Fruit fly (Drosophila melanogaster) whole organism, embryonic: ENCODE data around the gene CG13471.

ENCODE experiments used
- ATbp ChIP-seq: fragments of 200-800 bp; sonication (Bioruptor generic); optimal IDR thresholded peaks from 2 replicates; lab custom pipeline; 2017; ENCODE audit warnings: missing biosample characterization, mild to moderate bottlenecking, missing genetic modification characterization, missing genetic modification reagents
- Antp ChIP-seq: fragments of 200-800 bp; sonication (Bioruptor generic); optimal IDR thresholded peaks from 3 replicates; lab custom pipeline; 2016; ENCODE audit warnings: missing biosample characterization, missing genetic modification characterization
- Awh ChIP-seq: fragments of 200-800 bp; sonication (Bioruptor generic); IDR thresholded peaks from 2 replicates; pipeline ENCODE4, ENCODE4 v1.3.6; 2022; ENCODE audit warnings: missing biosample characterization, missing genetic modification characterization
- CG10654 ChIP-seq: fragments of 200-800 bp; sonication (Bioruptor generic); optimal IDR thresholded peaks from 2 replicates; lab custom pipeline; 2016; ENCODE audit warnings: missing biosample characterization, missing genetic modification characterization
- CG11504 ChIP-seq: fragments of 200-800 bp; sonication (Bioruptor generic); optimal IDR thresholded peaks from 3 replicates; lab custom pipeline; 2019; ENCODE audit warnings: missing biosample characterization, mild to moderate bottlenecking, missing genetic modification characterization, moderate library complexity
- CG12104 ChIP-seq: fragments of 200-800 bp; sonication (Bioruptor generic); optimal IDR thresholded peaks from 3 replicates; lab custom pipeline; 2016; ENCODE audit warnings: missing biosample characterization, missing genetic modification characterization
- CG13296 ChIP-seq: fragments of 200-800 bp; sonication (Bioruptor generic); optimal IDR thresholded peaks from 3 replicates; lab custom pipeline; 2018; ENCODE audit warnings: missing biosample characterization, mild to moderate bottlenecking, missing genetic modification characterization
- CG13894 ChIP-seq: fragments of 200-800 bp; sonication (Bioruptor generic); optimal IDR thresholded peaks from 3 replicates; lab custom pipeline; 2018; ENCODE audit warnings: missing biosample characterization, mild to moderate bottlenecking, missing genetic modification characterization, moderate library complexity
- CG15479 ChIP-seq: fragments of 200-800 bp; sonication (Bioruptor generic); optimal IDR thresholded peaks from 3 replicates; lab custom pipeline; 2019; ENCODE audit warnings: missing biosample characterization, mild to moderate bottlenecking, missing genetic modification characterization, moderate library complexity
- CG18476 ChIP-seq: fragments of 200-800 bp; sonication (Bioruptor generic); optimal IDR thresholded peaks from 2 replicates; lab custom pipeline; 2016; ENCODE audit warnings: missing biosample characterization, mild to moderate bottlenecking, missing genetic modification characterization
- CG3847 ChIP-seq: fragments of 200-800 bp; sonication (Bioruptor generic); IDR thresholded peaks from 2 replicates; pipeline ENCODE4 v1.3.6; 2022; ENCODE audit warnings: missing biosample characterization, missing genetic modification characterization
- CG4282 ChIP-seq: fragments of 200-800 bp; sonication (Bioruptor generic); optimal IDR thresholded peaks from 2 replicates; lab custom pipeline; 2016; ENCODE audit warnings: missing biosample characterization, missing genetic modification characterization
- CG5953 ChIP-seq: fragments of 200-800 bp; sonication (Bioruptor generic); IDR thresholded peaks from 2 replicates; pipeline ENCODE4 v1.3.6; 2022; ENCODE audit warnings: missing biosample characterization, missing genetic modification characterization
- CG6813 ChIP-seq: fragments of 200-800 bp; sonication (Bioruptor generic); optimal IDR thresholded peaks from 2 replicates; lab custom pipeline; 2017; ENCODE audit warnings: missing biosample characterization, missing genetic modification characterization, mild to moderate bottlenecking, moderate library complexity, missing genetic modification reagents
- CG7745 ChIP-seq: fragments of 200-800 bp; sonication (Bioruptor generic); optimal IDR thresholded peaks from 2 replicates; lab custom pipeline; 2018; ENCODE audit warnings: missing biosample characterization, mild to moderate bottlenecking, missing genetic modification characterization, moderate library complexity
- CG7963 ChIP-seq: fragments of 200-800 bp; sonication (Bioruptor generic); IDR thresholded peaks from 3 replicates; pipeline ENCODE4 v1.3.6; 2022; ENCODE audit warnings: missing biosample characterization, missing genetic modification characterization; ENCODE audit not compliant: partially characterized antibody
- CG9817 ChIP-seq: fragments of 200-800 bp; sonication (Bioruptor generic); optimal IDR thresholded peaks from 2 replicates; lab custom pipeline; 2018; ENCODE audit warnings: missing biosample characterization, mild to moderate bottlenecking, missing genetic modification characterization, moderate library complexity
- Chrac-16 ChIP-seq: fragments of 200-800 bp; sonication (Bioruptor generic); optimal IDR thresholded peaks from 3 replicates; lab custom pipeline; 2016; ENCODE audit warnings: missing biosample characterization, missing genetic modification characterization
- Dip2 ChIP-seq: fragments of 200-800 bp; sonication (Bioruptor generic); IDR thresholded peaks from 2 replicates; pipeline ENCODE4 v1.3.6; 2022; ENCODE audit warnings: missing biosample characterization, missing genetic modification characterization
- Dip3 ChIP-seq: fragments of 200-800 bp; sonication (Bioruptor generic); optimal IDR thresholded peaks from 3 replicates; lab custom pipeline; 2016; ENCODE audit warnings: missing biosample characterization, missing genetic modification characterization
- Eip74EF ChIP-seq, 2 experiments: fragments of 200-800 bp in 1 of 2; fragments of >200 bp in 1 of 2; sonication (Bioruptor generic) in 1 of 2; optimal IDR thresholded peaks; 2 replicates each; lab custom pipeline; 2017 to 2019; ENCODE audit warnings: missing biosample characterization in 2 of 2, missing genetic modification characterization in 2 of 2, mild to moderate bottlenecking in 1 of 2, moderate library complexity in 1 of 2
- Gug ChIP-seq: fragments of 200-800 bp; sonication (Bioruptor generic); IDR thresholded peaks from 4 replicates; pipeline ENCODE4 v1.3.6; 2022; ENCODE audit warnings: missing biosample characterization, missing genetic modification characterization
- Hr78 ChIP-seq, 2 experiments: fragments of 200-800 bp in 1 of 2; fragments of >200 bp in 1 of 2; sonication (Bioruptor generic) in 1 of 2; optimal IDR thresholded peaks; 2 replicates each; lab custom pipeline; 2017 to 2019; ENCODE audit warnings: missing biosample characterization in 2 of 2, missing genetic modification characterization in 2 of 2, mild to moderate bottlenecking in 1 of 2, moderate library complexity in 1 of 2
- Hsf ChIP-seq: fragments of 200-800 bp; sonication (Bioruptor generic); optimal IDR thresholded peaks from 3 replicates; lab custom pipeline; 2016; ENCODE audit warnings: missing biosample characterization, missing genetic modification characterization
- Lhr ChIP-seq: fragments of 200-800 bp; sonication (Bioruptor generic); optimal IDR thresholded peaks from 3 replicates; lab custom pipeline; 2017; ENCODE audit warnings: mild to moderate bottlenecking, missing biosample characterization, missing genetic modification reagents, missing genetic modification characterization
- Meics ChIP-seq: fragments of 200-800 bp; sonication (Bioruptor generic); optimal IDR thresholded peaks from 2 replicates; lab custom pipeline; 2017; ENCODE audit warnings: missing biosample characterization, mild to moderate bottlenecking, missing genetic modification characterization
- Ssrp ChIP-seq: fragments of 200-800 bp; sonication (Bioruptor generic); optimal IDR thresholded peaks from 2 replicates; lab custom pipeline; 2018; ENCODE audit warnings: missing biosample characterization, mild to moderate bottlenecking, missing genetic modification characterization, moderate library complexity
- Stat92E ChIP-seq, 3 experiments: fragments of >200 bp in 2 of 3; fragments of 200-800 bp in 1 of 3; sonication (Bioruptor generic) in 1 of 3; optimal IDR thresholded peaks; 2 replicates each; lab custom pipeline; 2017 to 2019; ENCODE audit warnings: missing biosample characterization in 3 of 3, missing genetic modification characterization in 3 of 3, mild to moderate bottlenecking in 1 of 3, moderate library complexity in 1 of 3
- bsh ChIP-seq, 2 experiments: fragments of 200-800 bp; sonication (Bioruptor generic); optimal IDR thresholded peaks; 2 replicates each; lab custom pipeline; 2017 to 2018; ENCODE audit warnings: mild to moderate bottlenecking in 2 of 2, missing biosample characterization in 2 of 2, missing genetic modification characterization in 2 of 2, moderate library complexity in 1 of 2
- btn ChIP-seq: fragments of 200-800 bp; sonication (Bioruptor generic); optimal IDR thresholded peaks from 2 replicates; lab custom pipeline; 2016; ENCODE audit warnings: missing biosample characterization, missing genetic modification characterization
- chif ChIP-seq, 2 experiments: fragments of 200-800 bp; sonication (Bioruptor generic); optimal IDR thresholded peaks; 3 replicates each; lab custom pipeline; 2016; ENCODE audit warnings: missing biosample characterization in 2 of 2, missing genetic modification characterization in 2 of 2
- dpn ChIP-seq, 2 experiments: fragments of 200-800 bp; sonication (Bioruptor generic); optimal IDR thresholded peaks; 3 replicates each; lab custom pipeline; 2016; ENCODE audit warnings: missing biosample characterization in 2 of 2, missing genetic modification characterization in 2 of 2
- dysf ChIP-seq: fragments of 200-800 bp; sonication (Bioruptor generic); IDR thresholded peaks from 3 replicates; pipeline ENCODE4 v1.3.6; 2022; ENCODE audit warnings: missing biosample characterization, missing genetic modification characterization
- ham ChIP-seq: fragments of 200-800 bp; sonication (Bioruptor generic); IDR thresholded peaks from 2 replicates; pipeline ENCODE4 v1.3.6; 2022; ENCODE audit warnings: missing biosample characterization, missing genetic modification characterization
- inv ChIP-seq: fragments of 200-800 bp; sonication (Bioruptor generic); IDR thresholded peaks from 2 replicates; pipeline ENCODE4 v1.3.6; 2022; ENCODE audit warnings: missing biosample characterization, missing genetic modification characterization; ENCODE audit not compliant: partially characterized antibody
- knrl ChIP-seq: fragments of 200-800 bp; sonication (Bioruptor generic); IDR thresholded peaks from 3 replicates; pipeline ENCODE4 v1.3.6; 2022; ENCODE audit warnings: missing biosample characterization, missing genetic modification characterization; ENCODE audit not compliant: partially characterized antibody
- luna ChIP-seq: fragments of 200-800 bp; sonication (Bioruptor generic); optimal IDR thresholded peaks from 2 replicates; lab custom pipeline; 2016; ENCODE audit warnings: missing biosample characterization, missing genetic modification characterization
- mirr ChIP-seq: fragments of 200-800 bp; sonication (Bioruptor generic); optimal IDR thresholded peaks from 3 replicates; lab custom pipeline; 2018; ENCODE audit warnings: missing biosample characterization, mild to moderate bottlenecking, missing genetic modification characterization
- pros ChIP-seq: fragments of 200-800 bp; sonication (Bioruptor generic); optimal IDR thresholded peaks from 3 replicates; lab custom pipeline; 2019; ENCODE audit warnings: missing biosample characterization, mild to moderate bottlenecking, missing genetic modification characterization, moderate library complexity
- ranshi ChIP-seq: fragments of 200-800 bp; sonication (Bioruptor generic); IDR thresholded peaks from 2 replicates; pipeline ENCODE4 v1.3.6; 2022; ENCODE audit warnings: missing biosample characterization, missing genetic modification characterization
- ro ChIP-seq: fragments of 200-800 bp; sonication (Bioruptor generic); IDR thresholded peaks from 2 replicates; pipeline ENCODE4 v1.3.6; 2022; ENCODE audit warnings: missing biosample characterization, missing genetic modification characterization
- sens-2 ChIP-seq: fragments of 200-800 bp; sonication (Bioruptor generic); IDR thresholded peaks from 2 replicates; pipeline ENCODE4 v1.3.6; 2022; ENCODE audit warnings: missing biosample characterization, missing genetic modification characterization
- sim ChIP-seq: fragments of 200-800 bp; sonication (Bioruptor generic); IDR thresholded peaks from 2 replicates; pipeline ENCODE4 v1.3.6; 2022; ENCODE audit warnings: missing biosample characterization, missing genetic modification characterization
- slbo ChIP-seq: fragments of 200-800 bp; sonication (Bioruptor generic); IDR thresholded peaks from 2 replicates; pipeline ENCODE4 v1.3.6; 2022; ENCODE audit warnings: missing biosample characterization, missing genetic modification characterization
- slp2 ChIP-seq: fragments of 200-800 bp; sonication (Bioruptor generic); optimal IDR thresholded peaks from 2 replicates; lab custom pipeline; 2016; ENCODE audit warnings: missing biosample characterization, missing genetic modification characterization
- tx ChIP-seq: fragments of 200-800 bp; sonication (Bioruptor generic); optimal IDR thresholded peaks from 2 replicates; lab custom pipeline; 2016; ENCODE audit warnings: missing biosample characterization, missing genetic modification characterization
- usp ChIP-seq: fragments of >200 bp; optimal IDR thresholded peaks from 2 replicates; lab custom pipeline; 2017; ENCODE audit warnings: missing biosample characterization, missing genetic modification characterization
- zfh1 ChIP-seq: fragments of 200-800 bp; sonication (Bioruptor generic); IDR thresholded peaks from 3 replicates; pipeline ENCODE4 v1.3.6; 2022; ENCODE audit warnings: missing biosample characterization, missing genetic modification characterization

Gene CG13471

dm6 chr3L:14759984-14760626, 26.8 kb upstream of the CG13471 start (continued):
- peak; percentile 29 for TF ChIP-seq CG4282
- TF ChIP-seq Awh: peak; percentile 47; the same call in 1 of the 2 replicates
- peak; percentile 61 to 63 for TF ChIP-seq chif (GFP tag; optimal IDR thresholded peaks at IDR 0.05; lab: Kevin White, UChicago)
- TF ChIP-seq CG9817 (tag; lab: Kevin White, UChicago): peak; percentile 32
- TF ChIP-seq CG10654 (GFP tag; lab: Kevin White, UChicago): peak; percentile 68
- no peak for TF ChIP-seq mirr
- peak; percentile 75 for TF ChIP-seq Hsf (GFP tag; lab: Kevin White, UChicago)
- TF ChIP-seq usp (GFP tag; lab: Kevin White, UChicago): no peak
- no peak for TF ChIP-seq sens-2
- TF ChIP-seq btn (GFP tag; lab: Kevin White, UChicago): no peak
- TF ChIP-seq sim (GFP tag; lab: Robert Waterston, UW): no peak
- TF ChIP-seq CG11504 (tag; lab: Kevin White, UChicago): peak; percentile 78
- TF ChIP-seq Antp (GFP tag; lab: Kevin White, UChicago): peak; percentile 65
- TF ChIP-seq CG5953: peak; percentile 38; the same call in 1 of the 2 replicates
- TF ChIP-seq CG7963 (GFP tag; lab: Robert Waterston, UW): no peak
- peak; percentile 0 for TF ChIP-seq luna (GFP tag; lab: Kevin White, UChicago)
- TF ChIP-seq ranshi (GFP tag; lab: Robert Waterston, UW): 0 out of 2 replicates have a peak, but pooled peaks have one; percentile 41
- TF ChIP-seq ham (GFP tag; lab: Robert Waterston, UW): no peak
- no peak for TF ChIP-seq CG15479 (GFP tag; lab: Kevin White, UChicago)
- TF ChIP-seq Stat92E (GFP tag; optimal IDR thresholded peaks at IDR 0.05; lab: Kevin White, UChicago): no peak
- TF ChIP-seq tx (GFP tag; lab: Kevin White, UChicago): peak; percentile 23
- peak; percentile 28; the same call in 1 of the 2 replicates for TF ChIP-seq CG3847 (GFP tag; lab: Robert Waterston, UW)
- TF ChIP-seq bsh (GFP tag; optimal IDR thresholded peaks at IDR 0.05; lab: Kevin White, UChicago): peak in 1 of 2 experiments; percentile 83
- TF ChIP-seq Lhr (GFP tag; lab: Kevin White, UChicago): peak; percentile 26
- peak; percentile 75 for TF ChIP-seq CG12104 (GFP tag; lab: Kevin White, UChicago)
- TF ChIP-seq zfh1: peak; percentile 60; the same call in 2 of the 3 replicates
- TF ChIP-seq Chrac-16 (GFP tag; lab: Kevin White, UChicago): peak; percentile 65
- no peak for TF ChIP-seq CG13894 (tag; lab: Kevin White, UChicago)
- TF ChIP-seq slbo (GFP tag; lab: Robert Waterston, UW): peak; percentile 76
- no peak for TF ChIP-seq pros
- TF ChIP-seq Hr78 (GFP tag; optimal IDR thresholded peaks at IDR 0.05; lab: Kevin White, UChicago): no peak
- peak; percentile 71 to 78 for TF ChIP-seq dpn (GFP tag; optimal IDR thresholded peaks at IDR 0.05; lab: Kevin White, UChicago)
- no peak for TF ChIP-seq CG13296
- TF ChIP-seq Dip3 (GFP tag; lab: Kevin White, UChicago): peak; percentile 51
- TF ChIP-seq dysf (GFP tag; lab: Robert Waterston, UW): peak; percentile 66
- TF ChIP-seq slp2: peak; percentile 58
- TF ChIP-seq inv (GFP tag; lab: Robert Waterston, UW): peak; percentile 11; the same call in 1 of the 2 replicates
- no peak for TF ChIP-seq CG6813
- TF ChIP-seq Gug (GFP tag; lab: Robert Waterston, UW): peak; percentile 58; the same call in 2 of the 4 replicates
- peak; percentile 66 for TF ChIP-seq ATbp (GFP tag; lab: Kevin White, UChicago)
- TF ChIP-seq Ssrp (tag; lab: Kevin White, UChicago): peak; percentile 63
- peak in 1 of 2 experiments; percentile 55 for TF ChIP-seq Eip74EF (GFP tag; optimal IDR thresholded peaks at IDR 0.05; lab: Kevin White, UChicago)
- no peak for TF ChIP-seq Dip2 (GFP tag; lab: Robert Waterston, UW)
- TF ChIP-seq Meics (GFP tag; lab: Kevin White, UChicago): peak; percentile 63
- TF ChIP-seq CG18476 (GFP tag; lab: Kevin White, UChicago): peak; percentile 45
- no peak for TF ChIP-seq ro
- TF ChIP-seq knrl (GFP tag; lab: Robert Waterston, UW): no peak
- no peak for TF ChIP-seq CG7745 (tag; lab: Kevin White, UChicago)
